Fruit fly (Drosophila melanogaster): ENCODE measurements around the gene niki.
A peak's percentile ranks its signal among the peaks of the same experiment; 100 is the strongest.

niki gene

DNA sequence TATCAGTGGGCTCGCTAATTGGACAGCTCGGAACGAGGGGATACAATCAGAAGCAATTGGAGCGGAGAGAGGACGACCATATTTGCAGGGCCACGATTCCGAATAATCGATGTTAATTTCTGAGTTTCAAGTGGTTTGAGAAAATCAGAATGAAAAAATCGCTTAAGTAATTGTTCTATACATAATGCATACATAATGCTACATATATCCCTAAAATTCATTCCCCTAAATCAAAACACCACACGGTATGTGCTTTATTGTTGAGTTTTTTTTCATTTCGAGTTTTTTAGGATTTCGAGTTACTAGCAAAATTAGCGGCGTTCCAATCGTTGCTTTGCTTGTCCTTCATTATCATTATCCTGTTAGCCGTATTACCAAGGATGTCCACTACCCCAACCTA lies at the start of gene niki:
Gene niki, minus strand, starts transcription at position 101 of the 400 bp plus-strand sequence.
- TF ChIP-seq CG8478 (optimal IDR thresholded peaks at IDR 0.05) = no peak
- TF ChIP-seq CTCF (optimal IDR thresholded peaks at IDR 0.05) = no peak

DNA sequence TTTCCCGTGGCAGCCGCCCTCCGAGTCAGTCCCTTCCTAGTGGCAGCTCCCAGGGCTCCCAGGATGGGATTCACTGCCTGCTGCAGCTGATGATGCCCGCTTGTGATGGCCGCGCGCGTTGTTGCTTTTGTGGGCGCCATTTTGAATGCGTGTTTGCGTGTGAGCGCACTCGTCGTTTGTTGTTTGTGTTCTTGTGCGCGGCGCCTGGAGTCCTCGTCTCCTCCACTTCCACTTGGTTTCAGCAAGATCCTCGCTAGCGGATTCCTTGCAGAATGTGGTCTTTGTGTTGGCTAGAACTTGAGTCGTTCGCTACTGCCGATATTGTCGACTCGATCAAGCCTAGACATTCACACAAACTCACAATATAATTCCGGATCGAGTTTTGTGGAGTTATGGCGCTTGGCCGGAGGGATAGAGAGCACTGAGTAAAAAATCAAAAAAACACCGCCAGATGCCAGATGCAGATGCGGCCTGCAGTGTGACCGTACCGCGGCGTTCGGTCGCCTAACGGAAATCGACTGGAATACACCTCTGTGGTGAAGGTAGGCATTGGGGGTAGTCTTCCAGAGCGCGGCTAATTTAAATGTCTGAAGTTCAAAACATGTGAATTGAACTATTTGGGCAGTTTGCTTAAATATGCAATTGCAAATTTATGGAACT lies 45.1 kb upstream of the niki start, which contains the start of gene CycB3:
Gene CycB3, minus strand, starts transcription at position 428 of the 660 bp plus-strand sequence.
- TF ChIP-seq CTCF (optimal IDR thresholded peaks at IDR 0.05) (peak in 1 of 2 experiments; percentile 24), CG8478 (optimal IDR thresholded peaks at IDR 0.05) (no peak)

DNA sequence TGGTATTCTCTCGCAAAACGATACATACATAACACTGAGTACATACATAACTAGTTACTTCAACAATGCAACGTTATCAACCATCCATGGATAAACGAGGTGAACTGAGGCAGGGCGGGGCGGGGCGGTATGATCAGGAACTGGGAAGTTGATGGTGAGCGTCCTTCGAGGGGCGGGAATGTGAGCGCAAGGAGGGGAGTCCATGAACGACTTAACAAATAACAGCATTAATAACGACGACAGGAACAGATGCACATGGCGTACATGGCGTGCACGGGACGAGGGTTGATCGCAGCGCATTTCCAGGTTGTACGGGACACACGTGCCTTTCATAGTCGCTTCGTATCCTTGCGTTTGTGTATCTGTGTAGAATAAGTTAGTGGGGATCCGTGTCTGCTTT lies 42.5 kb upstream of the niki start:
- no peak for TF ChIP-seq CG8478 (optimal IDR thresholded peaks at IDR 0.05)
- TF ChIP-seq CTCF (optimal IDR thresholded peaks at IDR 0.05) = no peak

dm6 chr3R:24866976-24867375 lies 41.5 kb upstream of the niki start:
- no peak for TF ChIP-seq CG8478 (optimal IDR thresholded peaks at IDR 0.05)
- TF ChIP-seq CTCF (optimal IDR thresholded peaks at IDR 0.05) = no peak

DNA sequence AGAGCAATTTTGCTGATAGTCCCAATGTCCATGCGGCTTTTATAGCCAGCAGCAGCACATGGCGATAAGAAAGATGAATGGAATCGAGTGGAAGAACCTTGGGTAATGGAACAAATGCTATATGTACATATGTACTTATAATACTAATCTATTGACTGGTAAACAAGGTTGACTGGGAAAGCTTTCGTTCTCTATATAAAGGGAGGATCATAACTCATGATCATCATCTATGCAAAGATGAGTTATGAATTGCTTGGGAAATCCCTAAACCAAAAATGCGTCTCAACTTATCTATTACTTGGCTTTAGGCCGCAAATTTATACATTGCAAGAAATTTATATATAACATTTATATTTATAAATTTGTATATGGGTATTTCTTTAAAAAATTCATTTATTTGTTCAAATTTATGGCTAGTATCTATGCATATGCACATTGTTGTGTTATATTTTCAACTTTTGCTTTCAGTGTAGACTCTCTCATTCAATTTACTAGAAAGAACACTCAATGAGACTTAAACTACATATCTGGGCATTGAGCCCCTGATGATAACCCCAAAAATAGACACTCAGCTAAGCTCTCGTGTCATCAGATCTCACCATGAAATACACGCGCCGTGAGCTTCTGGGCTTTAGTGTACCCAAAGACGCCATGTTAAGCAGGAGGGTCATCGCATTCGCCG lies 39.4 kb upstream of the niki start, which contains the start of the genes Srg1 and Elal:
Gene Srg1, minus strand, starts transcription at position 14 of the 682 bp plus-strand sequence.
Gene Elal, plus strand, starts transcription at position 632 of the 682 bp plus-strand sequence.
- TF ChIP-seq CG8478 (optimal IDR thresholded peaks at IDR 0.05) (no peak), CTCF (optimal IDR thresholded peaks at IDR 0.05) (no peak)

dm6 chr3R:24863894-24864293 lies 38.4 kb upstream of the niki start:
- TF ChIP-seq CTCF (optimal IDR thresholded peaks at IDR 0.05) (no peak), CG8478 (optimal IDR thresholded peaks at IDR 0.05) (no peak)

DNA sequence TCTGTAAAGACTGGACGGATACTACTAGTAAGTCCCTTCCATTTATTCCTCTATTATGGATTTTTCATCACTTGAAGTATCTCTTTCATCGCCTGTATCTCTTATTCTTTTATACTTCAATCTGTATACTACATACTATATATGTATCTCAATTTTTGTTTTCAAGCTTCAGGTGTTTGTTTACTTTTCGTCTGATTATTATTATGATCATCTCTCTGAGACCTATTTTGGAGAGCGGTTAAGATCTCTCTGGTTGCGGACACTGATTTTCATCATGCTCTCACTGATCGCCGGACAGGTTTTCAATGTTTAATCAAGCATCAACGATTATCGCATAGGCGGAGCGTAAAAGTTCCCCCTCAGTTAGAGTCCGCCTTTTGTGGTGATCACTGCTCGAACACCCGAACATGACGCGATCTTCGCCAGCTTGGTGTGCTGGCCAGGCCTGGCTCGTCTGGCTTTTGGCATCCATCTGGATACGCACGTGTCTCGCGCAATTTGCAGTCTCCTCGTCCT lies 37.2 kb upstream of the niki start, which contains the start of gene CG7016:
Gene CG7016, plus strand, starts transcription at position 358 of the 516 bp plus-strand sequence.
- TF ChIP-seq CG8478 (optimal IDR thresholded peaks at IDR 0.05) = no peak
- no peak for TF ChIP-seq CTCF (optimal IDR thresholded peaks at IDR 0.05)

DNA sequence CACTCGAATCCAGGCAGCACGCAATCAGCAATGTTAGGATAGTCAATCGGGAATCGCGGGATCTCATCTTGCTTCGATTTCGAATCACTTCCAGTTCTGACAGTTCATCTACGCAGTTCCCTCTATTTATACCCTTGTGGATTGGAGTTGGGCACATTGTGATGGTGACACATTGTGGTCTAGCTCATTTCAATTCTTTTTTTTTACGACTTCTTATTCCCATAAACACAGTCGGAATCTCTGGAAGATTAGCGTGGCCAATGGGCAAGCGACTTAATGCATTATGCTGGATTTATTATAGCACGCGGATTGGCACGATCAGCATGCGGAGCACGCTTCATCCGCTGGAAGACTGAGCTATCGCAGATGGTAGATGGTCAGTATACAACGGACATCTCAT lies 36.6 kb upstream of the niki start, which contains the start of gene CG13640:
Gene CG13640, minus strand, starts transcription at position 101 of the 400 bp plus-strand sequence.
- TF ChIP-seq CG8478 (optimal IDR thresholded peaks at IDR 0.05) (no peak), CTCF (optimal IDR thresholded peaks at IDR 0.05) (no peak)

dm6 chr3R:24860316-24860826 lies 34.9 kb upstream of the niki start, which contains the start of gene CG13639:
Gene CG13639 (minus strand): TSS chr3R:24860366.
- TF ChIP-seq CTCF (optimal IDR thresholded peaks at IDR 0.05) (no peak), CG8478 (optimal IDR thresholded peaks at IDR 0.05) (no peak)

dm6 chr3R:24859701-24860100 lies 34.3 kb upstream of the niki start, which contains the start of gene ppk22:
Gene ppk22 (minus strand): TSS chr3R:24859801.
- no peak for TF ChIP-seq CG8478 (optimal IDR thresholded peaks at IDR 0.05)
- TF ChIP-seq CTCF (optimal IDR thresholded peaks at IDR 0.05) = no peak

dm6 chr3R:24857459-24857858 lies 32.0 kb upstream of the niki start, which contains the start of gene CAH4:
Gene CAH4 (minus strand): TSS chr3R:24857559.
- TF ChIP-seq CG8478 (optimal IDR thresholded peaks at IDR 0.05) (no peak), CTCF (optimal IDR thresholded peaks at IDR 0.05) (no peak)

- TF ChIP-seq CTCF (optimal IDR thresholded peaks at IDR 0.05) (no peak), CG8478 (optimal IDR thresholded peaks at IDR 0.05) (no peak)
Observed at dm6 chr3R:24856143-24856542, 30.7 kb upstream of the niki start, which contains the start of gene HDAC11. Gene HDAC11 (minus strand): TSS chr3R:24856243.

DNA sequence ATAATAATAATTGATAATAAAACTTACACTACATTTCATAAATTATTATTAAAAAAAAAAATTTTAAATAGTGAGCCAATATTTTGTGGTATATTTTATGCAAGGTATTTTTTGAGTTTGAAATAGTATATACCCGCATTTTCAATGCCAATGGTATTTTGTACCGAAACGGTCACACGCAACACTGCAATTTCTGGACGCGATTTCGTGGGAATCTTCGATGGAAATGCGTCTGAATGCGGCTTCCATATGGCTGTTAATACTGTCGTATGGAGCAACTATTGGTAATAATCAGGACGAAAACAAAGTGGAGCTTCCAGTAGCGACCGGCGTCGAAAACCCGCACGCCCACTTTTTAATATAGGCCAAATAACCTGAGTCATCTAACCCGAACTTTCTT lies 26.0 kb upstream of the niki start, which contains the start of gene Nct:
Gene Nct, plus strand, starts transcription at position 173 of the 400 bp plus-strand sequence.
- TF ChIP-seq CG8478 (optimal IDR thresholded peaks at IDR 0.05) (no peak), CTCF (optimal IDR thresholded peaks at IDR 0.05) (no peak)

- no peak for TF ChIP-seq CG8478 (optimal IDR thresholded peaks at IDR 0.05)
- TF ChIP-seq CTCF (optimal IDR thresholded peaks at IDR 0.05) = no peak
Observed at dm6 chr3R:24850420-24850819, 25.0 kb upstream of the niki start, which contains the start of gene CG7006. Gene CG7006 (plus strand): TSS chr3R:24850627.
